Fruit fly (Drosophila melanogaster): ENCODE measurements around the gene Syx5.

The Syx5 gene

dm6 chr2L:16281419-16282076, 25.6 kb upstream of the Syx5 start:
- TF ChIP-seq gl (tag; optimal IDR thresholded peaks at IDR 0.05) = no peak
- TF ChIP-seq CG15710 (tag; optimal IDR thresholded peaks at IDR 0.05) = peak; percentile 12
- TF ChIP-seq Pif1B (GFP tag; optimal IDR thresholded peaks at IDR 0.05) = peak; percentile 4
- TF ChIP-seq Pif1A (GFP tag; optimal IDR thresholded peaks at IDR 0.05) = no peak
- TF ChIP-seq fd96Ca (GFP tag; IDR thresholded peaks at IDR 0.05) = no peak
- peak; percentile 22; the same call in 1 of the 2 replicates for TF ChIP-seq Ets98B (GFP tag; IDR thresholded peaks at IDR 0.05)
- TF ChIP-seq CG34367 (tag; optimal IDR thresholded peaks at IDR 0.05) = peak; percentile 28
- no peak for TF ChIP-seq CG10348 (GFP tag; IDR thresholded peaks at IDR 0.05)
- TF ChIP-seq Snoo (tag; optimal IDR thresholded peaks at IDR 0.05) = no peak
- TF ChIP-seq rn (GFP tag; IDR thresholded peaks at IDR 0.05) = no peak
- peak; percentile 61 for TF ChIP-seq CG9948 (tag; optimal IDR thresholded peaks at IDR 0.05)
- peak; percentile 60; the same call in 2 of the 3 replicates for TF ChIP-seq CG4496 (GFP tag; IDR thresholded peaks at IDR 0.05)
- peak; percentile 54 for TF ChIP-seq CG8159 (tag; optimal IDR thresholded peaks at IDR 0.05)
- TF ChIP-seq EcR (GFP tag; optimal IDR thresholded peaks at IDR 0.05) = no peak
- TF ChIP-seq D1 (tag; optimal IDR thresholded peaks at IDR 0.05) = no peak
- peak; percentile 50 for TF ChIP-seq CG17806 (tag; optimal IDR thresholded peaks at IDR 0.05)
- no peak for TF ChIP-seq CG12605 (GFP tag; IDR thresholded peaks at IDR 0.05)
- TF ChIP-seq CG32121 (GFP tag; IDR thresholded peaks at IDR 0.05) = no peak
- no peak for TF ChIP-seq CG13204 (GFP tag; optimal IDR thresholded peaks at IDR 0.05)
- peak; percentile 74 for TF ChIP-seq CG8301 (tag; optimal IDR thresholded peaks at IDR 0.05)
- TF ChIP-seq CG14655 (GFP tag; optimal IDR thresholded peaks at IDR 0.05) = peak; percentile 81

- 0 out of 2 replicates have a peak, but pooled peaks have one; percentile 2 for TF ChIP-seq Ets98B (GFP tag; IDR thresholded peaks at IDR 0.05)
- 0 out of 3 replicates have a peak, but pooled peaks have one; percentile 20 for TF ChIP-seq CG4496 (GFP tag; IDR thresholded peaks at IDR 0.05)
- TF ChIP-seq EcR (GFP tag; optimal IDR thresholded peaks at IDR 0.05) = peak; percentile 11
- TF ChIP-seq fd96Ca (GFP tag; IDR thresholded peaks at IDR 0.05) = 0 out of 3 replicates have a peak, but pooled peaks have one; percentile 30
- no peak for TF ChIP-seq CG15710 (tag; optimal IDR thresholded peaks at IDR 0.05)
Measured at dm6 chr2L:16282077-16282471, 25.1 kb upstream of the Syx5 start.

dm6 chr2L:16282856-16283255, 24.3 kb upstream of the Syx5 start:
- TF ChIP-seq CG12605 (GFP tag; IDR thresholded peaks at IDR 0.05) (0 out of 2 replicates have a peak, but pooled peaks have one; percentile 22), CG14655 (GFP tag; optimal IDR thresholded peaks at IDR 0.05) (no peak), CG17806 (tag; optimal IDR thresholded peaks at IDR 0.05) (no peak), CG13204 (GFP tag; optimal IDR thresholded peaks at IDR 0.05) (no peak), CG9948 (tag; optimal IDR thresholded peaks at IDR 0.05) (no peak), fd96Ca (GFP tag; IDR thresholded peaks at IDR 0.05) (peak; percentile 50; the same call in 1 of the 3 replicates), EcR (GFP tag; optimal IDR thresholded peaks at IDR 0.05) (peak; percentile 79), CG34367 (tag; optimal IDR thresholded peaks at IDR 0.05) (no peak), CG32121 (GFP tag; IDR thresholded peaks at IDR 0.05) (peak; percentile 36; the same call in 1 of the 2 replicates), CG15710 (tag; optimal IDR thresholded peaks at IDR 0.05) (no peak), Pif1A (GFP tag; optimal IDR thresholded peaks at IDR 0.05) (no peak), CG8301 (tag; optimal IDR thresholded peaks at IDR 0.05) (no peak)

dm6 chr2L:16284306-16285299, 22.5 kb upstream of the Syx5 start:
- TF ChIP-seq Ets98B (GFP tag; IDR thresholded peaks at IDR 0.05) = no peak
- peak; percentile 65 for TF ChIP-seq CG8301 (tag; optimal IDR thresholded peaks at IDR 0.05)
- TF ChIP-seq gl (tag; optimal IDR thresholded peaks at IDR 0.05) = peak; percentile 30
- peak; percentile 60 for TF ChIP-seq EcR (GFP tag; optimal IDR thresholded peaks at IDR 0.05)
- peak; percentile 33 for TF ChIP-seq CG9948 (tag; optimal IDR thresholded peaks at IDR 0.05)
- TF ChIP-seq CG8159 (tag; optimal IDR thresholded peaks at IDR 0.05) = peak; percentile 65
- peak; percentile 45 for TF ChIP-seq Pif1B (GFP tag; optimal IDR thresholded peaks at IDR 0.05)
- TF ChIP-seq Snoo (tag; optimal IDR thresholded peaks at IDR 0.05) = peak; percentile 70
- TF ChIP-seq CG4496 (GFP tag; IDR thresholded peaks at IDR 0.05) = no peak
- TF ChIP-seq CG34367 (tag; optimal IDR thresholded peaks at IDR 0.05) = peak; percentile 38
- no peak for TF ChIP-seq CG10348 (GFP tag; IDR thresholded peaks at IDR 0.05)
- TF ChIP-seq D1 (tag; optimal IDR thresholded peaks at IDR 0.05) = peak; percentile 48
- no peak for TF ChIP-seq CG32121 (GFP tag; IDR thresholded peaks at IDR 0.05)
- peak; percentile 68 for TF ChIP-seq CG13204 (GFP tag; optimal IDR thresholded peaks at IDR 0.05)
- TF ChIP-seq CG12605 (GFP tag; IDR thresholded peaks at IDR 0.05) = no peak
- peak; percentile 64 for TF ChIP-seq CG14655 (GFP tag; optimal IDR thresholded peaks at IDR 0.05)
- no peak for TF ChIP-seq fd96Ca (GFP tag; IDR thresholded peaks at IDR 0.05)
- peak; percentile 34 for TF ChIP-seq CG17806 (tag; optimal IDR thresholded peaks at IDR 0.05)
- no peak for TF ChIP-seq rn (GFP tag; IDR thresholded peaks at IDR 0.05)
- peak; percentile 52 for TF ChIP-seq CG15710 (tag; optimal IDR thresholded peaks at IDR 0.05)
- TF ChIP-seq Pif1A (GFP tag; optimal IDR thresholded peaks at IDR 0.05) = peak; percentile 65

- TF ChIP-seq fd96Ca (GFP tag; IDR thresholded peaks at IDR 0.05) (no peak), CG15710 (tag; optimal IDR thresholded peaks at IDR 0.05) (peak; percentile 84), Pif1B (GFP tag; optimal IDR thresholded peaks at IDR 0.05) (peak; percentile 87), CG12605 (GFP tag; IDR thresholded peaks at IDR 0.05) (no peak), CG8159 (tag; optimal IDR thresholded peaks at IDR 0.05) (peak; percentile 90), CG9948 (tag; optimal IDR thresholded peaks at IDR 0.05) (peak; percentile 87), Snoo (tag; optimal IDR thresholded peaks at IDR 0.05) (peak; percentile 86), D1 (tag; optimal IDR thresholded peaks at IDR 0.05) (peak; percentile 22), CG13204 (GFP tag; optimal IDR thresholded peaks at IDR 0.05) (peak; percentile 39), EcR (GFP tag; optimal IDR thresholded peaks at IDR 0.05) (no peak), CG14655 (GFP tag; optimal IDR thresholded peaks at IDR 0.05) (peak; percentile 86), gl (tag; optimal IDR thresholded peaks at IDR 0.05) (peak; percentile 70), CG17806 (tag; optimal IDR thresholded peaks at IDR 0.05) (peak; percentile 92), CG8301 (tag; optimal IDR thresholded peaks at IDR 0.05) (peak; percentile 83), CG34367 (tag; optimal IDR thresholded peaks at IDR 0.05) (peak; percentile 83), CG10348 (GFP tag; IDR thresholded peaks at IDR 0.05) (no peak), Pif1A (GFP tag; optimal IDR thresholded peaks at IDR 0.05) (peak; percentile 77)
Measured at dm6 chr2L:16285692-16286359, 21.3 kb upstream of the Syx5 start.

All from whole organism, pupa.